Worm (Caenorhabditis elegans): ENCODE results near the gene ZK863.1.
"Not testable (repeated sequence)": the region's sequence is repeated elsewhere in the genome, so short reads cannot be mapped to it uniquely, and the experiment has no call there.

ZK863.1 gene

DNA sequence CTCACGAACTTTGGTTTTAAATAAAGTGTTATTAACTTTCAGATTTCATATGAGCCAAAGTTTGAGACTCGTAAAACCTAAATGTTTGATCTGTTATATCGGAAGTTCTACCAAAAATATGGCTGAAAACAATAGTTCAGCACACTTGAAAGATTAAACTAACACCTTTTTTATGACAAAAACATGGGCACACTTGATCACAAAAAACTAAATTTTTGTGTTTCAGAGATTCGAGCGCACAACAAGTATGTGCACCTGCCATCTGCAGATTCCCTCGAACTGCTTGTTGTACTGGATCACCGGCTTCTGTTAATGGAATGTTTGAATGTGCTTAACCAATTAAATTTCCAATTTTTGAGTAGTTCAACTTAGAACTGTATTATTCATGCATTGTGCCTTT is 16.2 kb downstream of the ZK863.1 start:
- TF ChIP-seq R02D3.7 (tag; optimal IDR thresholded peaks at IDR 0.05) (no peak), sea-2 (GFP tag; optimal IDR thresholded peaks at IDR 0.05) (no peak), daf-12 (tag; optimal IDR thresholded peaks at IDR 0.05) (no peak), ZK546.5 (tag; optimal IDR thresholded peaks at IDR 0.05) (no peak), zag-1 (tag; optimal IDR thresholded peaks at IDR 0.05) (no peak), nhr-43 (tag; optimal IDR thresholded peaks at IDR 0.05; ENCODE audit: poor library complexity, severe bottlenecking) (no peak), unc-39 (tag; optimal IDR thresholded peaks at IDR 0.05) (no peak), lin-15B (tag; optimal IDR thresholded peaks at IDR 0.05) (no peak), nhr-25 (tag; optimal IDR thresholded peaks at IDR 0.05) (no peak), nhr-28 (tag; optimal IDR thresholded peaks at IDR 0.05) (no peak), lsy-12 (tag; optimal IDR thresholded peaks at IDR 0.05) (no peak), aly-2 (tag; optimal IDR thresholded peaks at IDR 0.05) (no peak), ama-1 (optimal IDR thresholded peaks at IDR 0.05) (no peak), fkh-2 (tag; optimal IDR thresholded peaks at IDR 0.05) (no peak), ceh-9 (tag; optimal IDR thresholded peaks at IDR 0.05) (no peak), ceh-82 (tag; optimal IDR thresholded peaks at IDR 0.05) (no peak)

DNA sequence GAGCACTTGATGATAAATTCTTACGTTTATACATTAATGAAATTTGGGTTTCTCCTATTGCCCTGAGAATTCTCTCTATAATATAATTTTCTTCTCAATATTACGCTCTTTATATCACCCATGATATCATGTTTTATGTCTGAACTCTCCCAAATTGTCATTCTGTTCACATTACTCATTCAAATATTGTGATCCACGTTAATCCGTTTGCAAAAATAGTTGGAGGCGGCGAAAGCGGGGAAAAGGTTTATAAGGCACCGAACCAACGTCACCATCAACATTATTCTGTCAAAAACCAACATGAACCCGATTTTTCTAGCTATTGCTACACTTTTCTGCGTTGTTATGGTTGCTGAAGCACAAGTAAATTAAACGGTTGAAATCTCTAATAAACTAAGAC is 17.2 kb downstream of the ZK863.1 start, which contains the start of gene C27A7.8:
C27A7.8 (plus strand) TSS at position 301 of the 400 bp plus-strand sequence.
- TF ChIP-seq ztf-4 (tag; optimal IDR thresholded peaks at IDR 0.05) (no peak), ceh-82 (tag; optimal IDR thresholded peaks at IDR 0.05) (no peak), fkh-10 (GFP tag; optimal IDR thresholded peaks at IDR 0.05) (no peak), nhr-237 (tag; optimal IDR thresholded peaks at IDR 0.05) (no peak), nhr-76 (tag; optimal IDR thresholded peaks at IDR 0.05) (no peak), elt-1 (tag; optimal IDR thresholded peaks at IDR 0.05) (no peak), nhr-25 (tag; optimal IDR thresholded peaks at IDR 0.05) (no peak), pqm-1 (tag; optimal IDR thresholded peaks at IDR 0.05) (no peak), eor-1 (tag; optimal IDR thresholded peaks at IDR 0.05) (no peak), nfya-1 (tag; optimal IDR thresholded peaks at IDR 0.05; ENCODE audit: insufficient read depth) (no peak), fos-1 (tag; optimal IDR thresholded peaks at IDR 0.05) (no peak), pha-4 (tag; optimal IDR thresholded peaks at IDR 0.05) (no peak)

DNA sequence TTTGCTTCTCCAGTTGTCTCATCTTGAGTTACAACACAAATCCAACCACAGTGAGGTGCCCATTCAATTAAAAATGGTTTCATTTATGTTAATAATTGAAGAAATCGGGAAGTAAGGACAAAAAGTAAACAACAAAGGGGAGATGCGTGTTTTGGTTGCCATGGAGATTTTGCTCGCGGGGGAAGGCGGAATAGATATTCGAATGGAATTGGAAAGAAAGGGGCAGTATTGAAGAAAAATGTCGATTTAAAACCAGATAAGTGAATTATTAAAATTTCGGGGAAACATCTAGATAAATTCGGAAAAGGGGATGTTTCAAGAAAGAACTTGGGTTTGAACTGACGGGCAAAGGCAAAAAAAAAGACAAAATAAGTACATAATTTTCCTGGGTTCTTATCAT is 19.4 kb downstream of the ZK863.1 start, which contains the start of gene che-11:
che-11 (minus strand) TSS at position 101 of the 400 bp plus-strand sequence.
- TF ChIP-seq nhr-237 (tag; optimal IDR thresholded peaks at IDR 0.05) (no peak), nhr-12 (tag; optimal IDR thresholded peaks at IDR 0.05) (no peak), ceh-16 (tag; optimal IDR thresholded peaks at IDR 0.05) (no peak), pha-4 (tag; optimal IDR thresholded peaks at IDR 0.05) (no peak)

DNA sequence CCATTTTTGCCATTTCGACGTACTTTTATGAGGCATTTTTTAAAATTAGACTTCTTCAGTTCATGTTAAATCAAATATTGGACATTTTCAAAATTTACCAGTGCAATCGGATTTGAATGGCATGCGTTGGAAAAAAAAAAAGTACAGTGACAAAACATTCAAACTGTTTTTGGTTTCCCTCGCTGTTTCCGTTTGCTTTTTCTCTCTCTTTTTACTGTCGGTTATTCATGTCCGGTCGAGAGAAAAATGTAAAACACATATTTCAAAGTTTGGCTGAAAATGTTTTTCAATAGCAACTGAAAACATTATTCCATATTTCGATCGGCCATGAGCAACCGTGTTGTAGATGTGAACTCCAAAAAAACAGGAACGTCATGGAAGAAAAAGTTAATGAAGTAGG is 29.4 kb downstream of the ZK863.1 start, which contains the start of gene C27A7.3:
C27A7.3 (plus strand) TSS at position 301 of the 400 bp plus-strand sequence.
- no peak for TF ChIP-seq nhr-25 (tag; optimal IDR thresholded peaks at IDR 0.05)
- TF ChIP-seq tbx-2 (tag; optimal IDR thresholded peaks at IDR 0.05) = no peak

DNA sequence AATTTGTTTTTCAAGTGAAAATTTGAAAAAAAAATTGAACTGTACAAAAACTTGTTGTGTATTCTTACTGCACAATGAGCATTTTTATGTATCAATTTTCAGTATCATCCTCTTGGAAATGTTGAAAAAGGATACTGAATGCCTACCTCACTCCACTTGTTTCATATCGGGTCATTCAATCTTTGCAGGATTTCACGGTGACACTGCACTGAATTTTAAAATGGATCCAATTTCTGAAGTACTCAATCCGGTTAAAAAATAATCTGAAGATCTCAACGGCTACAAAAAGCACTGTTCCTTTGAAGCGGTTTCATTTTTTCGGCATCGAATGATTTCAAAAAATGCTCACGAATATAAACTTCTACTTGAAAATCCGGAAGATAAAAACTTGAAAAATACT is 32.1 kb downstream of the ZK863.1 start:
- TF ChIP-seq nhr-28 (tag; optimal IDR thresholded peaks at IDR 0.05) = no peak
- no peak for TF ChIP-seq ceh-82 (tag; optimal IDR thresholded peaks at IDR 0.05)
- no peak for TF ChIP-seq pqm-1 (tag; optimal IDR thresholded peaks at IDR 0.05)
- TF ChIP-seq daf-12 (tag; optimal IDR thresholded peaks at IDR 0.05) = no peak
- TF ChIP-seq tbx-2 (tag; optimal IDR thresholded peaks at IDR 0.05) = no peak
- no peak for TF ChIP-seq nhr-23 (tag; optimal IDR thresholded peaks at IDR 0.05)
- no peak for TF ChIP-seq pha-4 (tag; optimal IDR thresholded peaks at IDR 0.05)
- no peak for TF ChIP-seq nhr-237 (tag; optimal IDR thresholded peaks at IDR 0.05)

ce11 chrV:12131157-12131556 is 38.9 kb downstream of the ZK863.1 start, which contains the start of gene enpp-1:
enpp-1 (plus strand) TSS chrV:12131457.
- not testable (repeated sequence) for TF ChIP-seq lsy-12, elt-3, snpc-4 (tag; optimal IDR thresholded peaks at IDR 0.05)

Measured in whole organism, L3 larva.